Worm (Caenorhabditis elegans): ENCODE data around the gene Y38H6C.21.
"Not testable (repeated sequence)": the region's sequence is repeated elsewhere in the genome, so short reads cannot be mapped to it uniquely, and the experiment has no call there.

Y38H6C.21 gene

ce11 chrV:20514483-20514882 lies 40.6 kb downstream of the Y38H6C.21 start:
- no peak for TF ChIP-seq mdl-1 (tag; optimal IDR thresholded peaks at IDR 0.05)
- peak; percentile 63 for TF ChIP-seq fos-1 (tag; optimal IDR thresholded peaks at IDR 0.05)

DNA sequence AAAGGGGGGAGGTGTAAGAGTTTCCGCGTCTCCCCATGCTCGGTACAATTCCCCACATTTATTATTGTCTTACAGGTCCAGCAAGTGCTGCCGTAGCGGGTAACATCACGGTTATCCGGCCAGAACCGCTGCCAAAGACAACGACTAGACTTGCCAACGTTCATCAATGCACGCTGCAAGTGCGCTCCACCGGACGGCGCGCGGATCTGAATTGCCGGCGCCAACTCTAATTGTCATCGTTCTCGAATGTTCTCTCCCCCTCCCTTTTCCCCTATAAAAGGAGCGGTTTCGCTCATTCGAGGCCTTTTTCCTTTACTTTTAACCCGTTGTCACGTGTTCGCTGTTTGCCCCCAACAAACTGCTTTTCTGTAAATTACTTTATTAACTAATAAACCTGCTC lies 41.4 kb downstream of the Y38H6C.21 start, which contains the start of gene Y38H6C.8:
TSS of gene Y38H6C.8 (plus strand) at position 301 of the 400 bp plus-strand sequence.
- not testable (repeated sequence) for TF ChIP-seq fos-1 (tag; optimal IDR thresholded peaks at IDR 0.05); unc-62 (GFP tag; optimal IDR thresholded peaks at IDR 0.05); lin-11 (tag; optimal IDR thresholded peaks at IDR 0.05)

- TF ChIP-seq nhr-25 (tag; optimal IDR thresholded peaks at IDR 0.05) (no peak), mab-5 (tag; optimal IDR thresholded peaks at IDR 0.05) (no peak), ceh-82 (tag; optimal IDR thresholded peaks at IDR 0.05) (no peak), peb-1 (tag; optimal IDR thresholded peaks at IDR 0.05) (no peak), unc-62 (GFP tag; optimal IDR thresholded peaks at IDR 0.05) (no peak), crh-2 (tag; optimal IDR thresholded peaks at IDR 0.05) (no peak), ama-1 (optimal IDR thresholded peaks at IDR 0.05) (no peak), blmp-1 (tag; optimal IDR thresholded peaks at IDR 0.05; ENCODE audit: insufficient read depth) (no peak), nhr-12 (tag; optimal IDR thresholded peaks at IDR 0.05) (no peak), ceh-16 (tag; optimal IDR thresholded peaks at IDR 0.05) (no peak), nhr-6 (tag; optimal IDR thresholded peaks at IDR 0.05) (no peak), Y55F3AM.14 (GFP tag; optimal IDR thresholded peaks at IDR 0.05) (no peak), elt-3 (tag; optimal IDR thresholded peaks at IDR 0.05) (no peak), lin-11 (tag; optimal IDR thresholded peaks at IDR 0.05) (no peak), nhr-11 (tag; optimal IDR thresholded peaks at IDR 0.05) (no peak)
These were observed 45.6 kb downstream of the Y38H6C.21 start for ce11 chrV:20509427-20509826.

DNA sequence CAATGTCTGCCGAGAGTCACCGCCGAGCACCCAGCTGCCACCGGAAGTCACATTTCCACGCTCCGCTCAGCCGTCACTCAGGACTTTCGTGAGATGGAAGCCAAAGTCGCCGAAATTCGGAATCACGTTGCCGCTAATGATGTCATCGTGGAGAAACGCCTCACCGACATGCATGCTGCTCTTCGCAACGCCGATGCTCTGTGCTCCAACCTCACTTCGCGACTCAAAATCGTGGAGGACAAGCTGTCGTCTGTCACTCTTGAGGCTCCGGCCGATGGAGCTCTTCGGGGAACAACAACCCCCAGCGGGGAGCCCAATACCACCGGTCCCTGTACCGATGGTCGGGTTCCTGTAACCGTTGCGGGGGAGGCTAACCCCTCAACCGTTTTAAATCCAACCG lies 48.5 kb downstream of the Y38H6C.21 start:
- TF ChIP-seq sem-4 (tag; optimal IDR thresholded peaks at IDR 0.05) (no peak), mab-5 (tag; optimal IDR thresholded peaks at IDR 0.05) (no peak), nhr-77 (tag; optimal IDR thresholded peaks at IDR 0.05) (no peak), nhr-11 (tag; optimal IDR thresholded peaks at IDR 0.05) (no peak), nhr-21 (tag; optimal IDR thresholded peaks at IDR 0.05) (no peak), zag-1 (tag; optimal IDR thresholded peaks at IDR 0.05) (no peak), egl-27 (tag; optimal IDR thresholded peaks at IDR 0.05) (no peak), Y55F3AM.14 (GFP tag; optimal IDR thresholded peaks at IDR 0.05) (no peak), unc-39 (tag; optimal IDR thresholded peaks at IDR 0.05) (no peak), lin-13 (GFP tag; optimal IDR thresholded peaks at IDR 0.05) (no peak), snpc-4 (tag; optimal IDR thresholded peaks at IDR 0.05) (no peak)

DNA sequence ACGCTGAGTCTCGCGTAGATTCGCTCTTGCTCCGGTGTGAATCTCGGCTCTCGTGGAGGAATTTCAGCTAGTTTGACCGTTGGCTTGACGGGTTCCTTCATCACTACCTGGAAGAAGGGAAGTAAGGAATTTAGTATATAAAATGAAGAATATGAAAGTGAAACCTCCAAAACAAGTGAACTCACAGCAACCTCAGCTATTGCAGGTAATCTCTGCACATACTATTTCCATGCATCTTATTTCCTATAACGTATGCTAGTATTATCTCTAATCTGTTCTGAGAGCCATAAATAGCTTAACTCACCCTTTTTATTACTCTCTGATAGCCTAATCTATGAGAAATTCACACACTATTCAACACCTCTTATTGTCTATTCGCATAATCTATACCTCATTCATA lies 50.1 kb downstream of the Y38H6C.21 start, which contains the start of gene Y38H6C.4:
TSS of gene Y38H6C.4 (minus strand) at position 101 of the 400 bp plus-strand sequence.
- TF ChIP-seq nhr-12 (tag; optimal IDR thresholded peaks at IDR 0.05), result no peak
- no peak for TF ChIP-seq unc-55 (GFP tag; optimal IDR thresholded peaks at IDR 0.05)
- no peak for TF ChIP-seq Y55F3AM.14 (GFP tag; optimal IDR thresholded peaks at IDR 0.05)
- TF ChIP-seq ztf-4 (tag; optimal IDR thresholded peaks at IDR 0.05), result no peak
- TF ChIP-seq nhr-6 (tag; optimal IDR thresholded peaks at IDR 0.05), result no peak
- no peak for TF ChIP-seq unc-62 (GFP tag; optimal IDR thresholded peaks at IDR 0.05)
- no peak for TF ChIP-seq egl-27 (tag; optimal IDR thresholded peaks at IDR 0.05)
- no peak for TF ChIP-seq nhr-129 (tag; optimal IDR thresholded peaks at IDR 0.05)
- TF ChIP-seq elt-3 (tag; optimal IDR thresholded peaks at IDR 0.05), result no peak
- TF ChIP-seq nhr-10 (tag; optimal IDR thresholded peaks at IDR 0.05), result no peak
- TF ChIP-seq nhr-11 (tag; optimal IDR thresholded peaks at IDR 0.05), result no peak
- no peak for TF ChIP-seq nhr-21 (tag; optimal IDR thresholded peaks at IDR 0.05)
- TF ChIP-seq aly-2 (tag; optimal IDR thresholded peaks at IDR 0.05), result no peak
- TF ChIP-seq ceh-82 (tag; optimal IDR thresholded peaks at IDR 0.05), result no peak
- no peak for TF ChIP-seq lin-13 (GFP tag; optimal IDR thresholded peaks at IDR 0.05)
- TF ChIP-seq sma-9 (GFP tag; optimal IDR thresholded peaks at IDR 0.05), result no peak
- no peak for TF ChIP-seq sma-9 (tag; optimal IDR thresholded peaks at IDR 0.05)
- TF ChIP-seq R02D3.7 (tag; optimal IDR thresholded peaks at IDR 0.05), result no peak
- TF ChIP-seq sem-4 (tag; optimal IDR thresholded peaks at IDR 0.05), result no peak
- TF ChIP-seq nhr-25 (tag; optimal IDR thresholded peaks at IDR 0.05), result no peak
- no peak for TF ChIP-seq dmd-4 (tag; optimal IDR thresholded peaks at IDR 0.05)

Data from whole organism, L2 larva.